Fruit fly (Drosophila melanogaster): ENCODE results near the gene LManII.
A peak's percentile ranks its signal among the peaks of the same experiment; 100 is the strongest.

LManII gene

DNA sequence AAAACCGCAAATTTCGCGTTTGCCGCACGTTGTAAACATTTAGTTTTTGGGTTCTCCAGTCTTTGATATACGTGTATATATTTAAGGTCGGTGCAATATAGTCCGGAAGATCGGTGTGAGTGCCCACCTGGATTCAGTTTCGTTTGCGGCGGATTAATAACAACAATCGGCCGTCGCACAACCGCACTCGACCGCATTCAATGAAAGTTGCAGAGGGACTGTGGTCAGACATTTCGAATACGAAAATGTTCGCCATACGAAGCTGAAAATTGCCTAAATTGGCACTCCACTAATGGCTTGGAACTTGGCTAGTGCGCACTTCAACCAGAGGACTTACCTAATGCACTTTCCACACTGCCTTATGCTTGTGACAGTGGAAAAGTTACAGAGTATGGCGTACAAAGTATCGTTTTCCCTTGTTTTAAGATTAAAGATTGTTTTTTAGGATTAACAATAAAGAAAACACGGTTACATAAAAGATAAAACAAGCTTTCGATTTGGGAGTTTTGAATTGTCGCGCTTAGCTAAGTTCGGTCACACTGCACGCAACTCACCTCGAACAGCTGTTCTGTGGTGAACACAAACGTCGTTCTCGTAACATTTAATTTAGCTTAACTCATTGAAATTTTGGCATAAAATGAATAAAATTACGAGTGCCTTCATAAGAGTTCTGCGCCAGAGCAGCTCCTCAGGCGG is 49.2 kb downstream of the LManII start, which contains the start of the genes Myo31DF and CG6094 (continued):
- no peak for TF ChIP-seq bsh (GFP tag; optimal IDR thresholded peaks at IDR 0.05)
- TF ChIP-seq CG9876 (GFP tag; optimal IDR thresholded peaks at IDR 0.05) = no peak
- TF ChIP-seq bbx (GFP tag; IDR thresholded peaks at IDR 0.05; ENCODE audit: partially characterized antibody) = peak; percentile 65
- TF ChIP-seq Eip74EF (GFP tag; optimal IDR thresholded peaks at IDR 0.05) = peak; percentile 9 to 77
- TF ChIP-seq trh (GFP tag; optimal IDR thresholded peaks at IDR 0.05) = no peak
- peak; percentile 46 for TF ChIP-seq lab (GFP tag; optimal IDR thresholded peaks at IDR 0.05)
- no peak for TF ChIP-seq hb (GFP tag; IDR thresholded peaks at IDR 0.05; ENCODE audit: partially characterized antibody)
- TF ChIP-seq al (GFP tag; IDR thresholded peaks at IDR 0.05) = 0 out of 2 replicates have a peak, but pooled peaks have one; percentile 4
- peak; percentile 76 to 98 for TF ChIP-seq crp (GFP tag; optimal IDR thresholded peaks at IDR 0.05)
- peak; percentile 26 for TF ChIP-seq Xbp1 (GFP tag; optimal IDR thresholded peaks at IDR 0.05)
- peak; percentile 15; the same call in 1 of the 2 replicates for TF ChIP-seq Adf1 (GFP tag; IDR thresholded peaks at IDR 0.05)
- TF ChIP-seq E2f1 (GFP tag; IDR thresholded peaks at IDR 0.05) = no peak
- TF ChIP-seq tna (GFP tag; IDR thresholded peaks at IDR 0.05; ENCODE audit: partially characterized antibody) = peak; percentile 55; the same call in 1 of the 2 replicates
- no peak for TF ChIP-seq CG11695 (GFP tag; IDR thresholded peaks at IDR 0.05)
- peak; percentile 58 for TF ChIP-seq jumu (GFP tag; optimal IDR thresholded peaks at IDR 0.05)
- 0 out of 3 replicates have a peak, but pooled peaks have one; percentile 13 for TF ChIP-seq croc (GFP tag; conservative IDR thresholded peaks at IDR 0.05)
- peak; percentile 45 for TF ChIP-seq CG17829 (tag; optimal IDR thresholded peaks at IDR 0.05)
- TF ChIP-seq CG12942 (GFP tag; optimal IDR thresholded peaks at IDR 0.05) = peak; percentile 6
- TF ChIP-seq Doc2 (GFP tag; IDR thresholded peaks at IDR 0.05) = no peak
- TF ChIP-seq lov (optimal IDR thresholded peaks at IDR 0.05) = no peak
- no peak for TF ChIP-seq lov (GFP tag; IDR thresholded peaks at IDR 0.05)
- TF ChIP-seq fd102C (GFP tag; optimal IDR thresholded peaks at IDR 0.05) = peak; percentile 40
- TF ChIP-seq CG42726 (GFP tag; IDR thresholded peaks at IDR 0.05; ENCODE audit: partially characterized antibody) = peak; percentile 75
- peak; percentile 39 for TF ChIP-seq NC2β (GFP tag; optimal IDR thresholded peaks at IDR 0.05)
- no peak for TF ChIP-seq MTF-1 (GFP tag; optimal IDR thresholded peaks at IDR 0.05; ENCODE audit: borderline replicate concordance)
- no peak for TF ChIP-seq CG10462 (GFP tag; optimal IDR thresholded peaks at IDR 0.05)
- TF ChIP-seq CG6765 (GFP tag; optimal IDR thresholded peaks at IDR 0.05) = peak; percentile 47
- peak; percentile 59 for TF ChIP-seq CG3163 (GFP tag; optimal IDR thresholded peaks at IDR 0.05)
- no peak for TF ChIP-seq D19B (GFP tag; optimal IDR thresholded peaks at IDR 0.05)
- TF ChIP-seq Dfd (GFP tag; optimal IDR thresholded peaks at IDR 0.05) = peak in 1 of 2 experiments; percentile 44
- peak; percentile 35 for TF ChIP-seq CG7928 (GFP tag; optimal IDR thresholded peaks at IDR 0.05)
- peak; percentile 49 for TF ChIP-seq CG2678 (tag; optimal IDR thresholded peaks at IDR 0.05)
- TF ChIP-seq CG34422 (GFP tag; IDR thresholded peaks at IDR 0.05) = peak; percentile 81; the same call in 1 of the 3 replicates
- 0 out of 2 replicates have a peak, but pooled peaks have one; percentile 17 for TF ChIP-seq CG11696 (GFP tag; IDR thresholded peaks at IDR 0.05)
- TF ChIP-seq Gug (GFP tag; IDR thresholded peaks at IDR 0.05) = peak; percentile 46; the same call in 1 of the 4 replicates
- TF ChIP-seq CG1024 (GFP tag; IDR thresholded peaks at IDR 0.05) = peak; percentile 41; the same call in 1 of the 2 replicates
- TF ChIP-seq CG12236 (GFP tag; optimal IDR thresholded peaks at IDR 0.05) = no peak
- TF ChIP-seq CG13287 (GFP tag; IDR thresholded peaks at IDR 0.05; ENCODE audit: partially characterized antibody) = peak; percentile 31; the same call in 1 of the 2 replicates
- peak; percentile 99 for TF ChIP-seq ssp (GFP tag; IDR thresholded peaks at IDR 0.05)
- peak; percentile 60 for TF ChIP-seq CG33213 (GFP tag; optimal IDR thresholded peaks at IDR 0.05)
- no peak for TF ChIP-seq CG17912 (GFP tag; optimal IDR thresholded peaks at IDR 0.05)
- TF ChIP-seq CG1647 (GFP tag; optimal IDR thresholded peaks at IDR 0.05) = no peak
- peak; percentile 78 for TF ChIP-seq chm (GFP tag; IDR thresholded peaks at IDR 0.05)
- no peak for TF ChIP-seq CG10959 (GFP tag; IDR thresholded peaks at IDR 0.05)
- TF ChIP-seq oc (tag; optimal IDR thresholded peaks at IDR 0.05) = peak; percentile 0
- TF ChIP-seq sr (GFP tag; IDR thresholded peaks at IDR 0.05) = peak; percentile 46; the same call in 1 of the 3 replicates
- TF ChIP-seq CG30403 (GFP tag; optimal IDR thresholded peaks at IDR 0.05) = no peak
- TF ChIP-seq CHES-1-like (GFP tag; optimal IDR thresholded peaks at IDR 0.05) = peak; percentile 80

All from whole organism, embryonic.